Worm (Caenorhabditis elegans): ENCODE data around the gene K03B4.6.

Gene K03B4.6

ce11 chrV:4700189-4700588 lies 24.2 kb upstream of the K03B4.6 start, which contains the start of gene ZC266.1:
ZC266.1 (minus strand) TSS chrV:4700289.
- TF ChIP-seq hmbx-1 (tag; optimal IDR thresholded peaks at IDR 0.05), result no peak
- TF ChIP-seq flt-1 (GFP tag; IDR thresholded peaks at IDR 0.05), result no peak
- TF ChIP-seq tbx-11 (GFP tag; IDR thresholded peaks at IDR 0.05), result no peak
- TF ChIP-seq hnd-1 (tag; optimal IDR thresholded peaks at IDR 0.05), result no peak
- TF ChIP-seq ets-7 (tag; optimal IDR thresholded peaks at IDR 0.05), result no peak
- TF ChIP-seq tra-4 (tag; optimal IDR thresholded peaks at IDR 0.05), result no peak

- TF ChIP-seq ets-7 (tag; optimal IDR thresholded peaks at IDR 0.05) (no peak), F13C5.2 (tag; optimal IDR thresholded peaks at IDR 0.05) (no peak), tra-4 (tag; optimal IDR thresholded peaks at IDR 0.05) (no peak), sea-1 (GFP tag; conservative IDR thresholded peaks at IDR 0.05) (no peak), ama-1 (optimal IDR thresholded peaks at IDR 0.05) (no peak), pes-1 (GFP tag; IDR thresholded peaks at IDR 0.05) (no peak), B0310.2 (tag; optimal IDR thresholded peaks at IDR 0.05) (no peak), hnd-1 (tag; optimal IDR thresholded peaks at IDR 0.05) (no peak), ceh-13 (GFP tag; optimal IDR thresholded peaks at IDR 0.05) (no peak), flt-1 (GFP tag; IDR thresholded peaks at IDR 0.05) (no peak), tbx-37 (GFP tag; conservative IDR thresholded peaks at IDR 0.05) (no peak), scrt-1 (GFP tag; IDR thresholded peaks at IDR 0.05) (no peak), hmg-4 (GFP tag; optimal IDR thresholded peaks at IDR 0.05) (no peak), aly-1 (tag; optimal IDR thresholded peaks at IDR 0.05) (no peak), tbx-11 (GFP tag; IDR thresholded peaks at IDR 0.05) (no peak), ceh-36 (tag; optimal IDR thresholded peaks at IDR 0.05) (no peak)
Measured at ce11 chrV:4698675-4699074, 22.7 kb upstream of the K03B4.6 start.

DNA sequence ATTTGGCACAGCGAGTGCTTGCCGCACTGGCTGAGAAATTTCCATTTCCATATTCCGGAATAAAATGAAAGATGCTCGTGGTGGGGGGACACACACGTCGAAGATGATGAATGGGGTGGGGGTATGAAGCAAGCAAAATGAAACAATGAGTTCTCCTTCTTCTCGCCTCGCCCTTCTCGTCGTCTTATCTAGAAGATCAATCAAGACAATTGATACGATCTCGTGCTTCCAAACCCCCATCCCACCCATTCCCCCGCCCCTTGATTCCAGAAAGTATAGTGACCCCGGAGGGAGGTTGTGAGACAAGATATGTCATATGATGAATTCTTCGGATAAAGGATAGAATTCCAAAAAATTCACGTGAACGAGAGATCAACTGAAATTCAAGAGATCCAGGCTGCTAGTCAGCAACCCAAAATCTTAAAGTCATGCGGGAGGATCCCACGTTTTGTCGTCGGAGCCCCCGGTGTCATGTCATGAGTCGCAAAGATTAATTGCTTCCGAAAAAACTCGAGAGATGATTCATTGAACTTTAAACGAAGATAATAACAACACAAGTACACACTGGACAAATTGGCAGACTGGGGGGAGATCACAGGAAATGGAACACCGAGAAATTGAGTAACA lies 18.6 kb upstream of the K03B4.6 start:
- TF ChIP-seq F13C5.2 (tag; optimal IDR thresholded peaks at IDR 0.05) (no peak), ceh-36 (tag; optimal IDR thresholded peaks at IDR 0.05) (no peak), B0310.2 (tag; optimal IDR thresholded peaks at IDR 0.05) (no peak), tra-4 (tag; optimal IDR thresholded peaks at IDR 0.05) (no peak), hmbx-1 (tag; optimal IDR thresholded peaks at IDR 0.05) (no peak)

ce11 chrV:4693282-4693588 lies 17.2 kb upstream of the K03B4.6 start:
- no peak for TF ChIP-seq scrt-1 (GFP tag; IDR thresholded peaks at IDR 0.05)
- no peak for TF ChIP-seq tbx-11 (GFP tag; IDR thresholded peaks at IDR 0.05)
- no peak for TF ChIP-seq hmg-4 (GFP tag; optimal IDR thresholded peaks at IDR 0.05)
- TF ChIP-seq tbx-37 (GFP tag; conservative IDR thresholded peaks at IDR 0.05), result no peak
- TF ChIP-seq ceh-36 (tag; optimal IDR thresholded peaks at IDR 0.05), result no peak
- no peak for TF ChIP-seq tra-4 (tag; optimal IDR thresholded peaks at IDR 0.05)
- TF ChIP-seq sea-1 (GFP tag; conservative IDR thresholded peaks at IDR 0.05), result no peak
- TF ChIP-seq ets-7 (tag; optimal IDR thresholded peaks at IDR 0.05), result no peak
- TF ChIP-seq F13C5.2 (tag; optimal IDR thresholded peaks at IDR 0.05), result no peak
- no peak for TF ChIP-seq ama-1 (optimal IDR thresholded peaks at IDR 0.05)
- TF ChIP-seq hmbx-1 (tag; optimal IDR thresholded peaks at IDR 0.05), result no peak
- TF ChIP-seq flt-1 (GFP tag; IDR thresholded peaks at IDR 0.05), result no peak

- TF ChIP-seq pes-1 (GFP tag; IDR thresholded peaks at IDR 0.05), result no peak
- no peak for TF ChIP-seq scrt-1 (GFP tag; IDR thresholded peaks at IDR 0.05)
- TF ChIP-seq hmg-4 (GFP tag; optimal IDR thresholded peaks at IDR 0.05), result no peak
- no peak for TF ChIP-seq tra-4 (tag; optimal IDR thresholded peaks at IDR 0.05)
- TF ChIP-seq aly-1 (tag; optimal IDR thresholded peaks at IDR 0.05), result no peak
- no peak for TF ChIP-seq sea-1 (GFP tag; conservative IDR thresholded peaks at IDR 0.05)
- no peak for TF ChIP-seq tbx-37 (GFP tag; conservative IDR thresholded peaks at IDR 0.05)
- TF ChIP-seq hmbx-1 (tag; optimal IDR thresholded peaks at IDR 0.05), result no peak
- no peak for TF ChIP-seq B0310.2 (tag; optimal IDR thresholded peaks at IDR 0.05)
- TF ChIP-seq tbx-11 (GFP tag; IDR thresholded peaks at IDR 0.05), result no peak
- TF ChIP-seq ama-1 (optimal IDR thresholded peaks at IDR 0.05), result no peak
- no peak for TF ChIP-seq hnd-1 (tag; optimal IDR thresholded peaks at IDR 0.05)
- TF ChIP-seq ets-7 (tag; optimal IDR thresholded peaks at IDR 0.05), result no peak
- TF ChIP-seq F13C5.2 (tag; optimal IDR thresholded peaks at IDR 0.05), result no peak
- TF ChIP-seq ceh-13 (GFP tag; optimal IDR thresholded peaks at IDR 0.05), result no peak
- TF ChIP-seq flt-1 (GFP tag; IDR thresholded peaks at IDR 0.05), result no peak
- no peak for TF ChIP-seq ceh-36 (tag; optimal IDR thresholded peaks at IDR 0.05)
Measured at ce11 chrV:4692382-4693281, 16.6 kb upstream of the K03B4.6 start, which contains the start of gene cpg-8. cpg-8 (minus strand) TSS chrV:4692432.

DNA sequence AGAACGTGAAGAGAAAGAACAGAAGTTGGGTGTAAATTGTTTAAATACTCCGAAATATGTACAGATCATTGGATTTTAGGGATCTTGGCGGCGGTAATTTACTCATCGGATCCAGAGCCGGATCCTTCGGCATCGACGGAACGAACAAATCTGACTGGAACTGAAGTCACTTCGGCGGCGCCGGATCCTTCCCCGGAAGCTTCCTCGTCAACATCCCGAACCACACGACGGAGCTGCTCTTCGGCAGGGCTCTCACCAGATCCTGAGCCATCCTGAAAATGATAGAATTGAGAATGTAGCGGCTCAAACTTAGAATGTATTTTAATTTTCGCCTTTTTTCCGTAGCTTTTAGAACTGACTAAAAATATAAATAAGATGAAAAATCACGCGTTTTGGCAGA lies 15.7 kb upstream of the K03B4.6 start:
- TF ChIP-seq tbx-11 (GFP tag; IDR thresholded peaks at IDR 0.05) (no peak), B0310.2 (tag; optimal IDR thresholded peaks at IDR 0.05) (no peak), hmg-4 (GFP tag; optimal IDR thresholded peaks at IDR 0.05) (no peak), ceh-13 (GFP tag; optimal IDR thresholded peaks at IDR 0.05) (no peak)

DNA sequence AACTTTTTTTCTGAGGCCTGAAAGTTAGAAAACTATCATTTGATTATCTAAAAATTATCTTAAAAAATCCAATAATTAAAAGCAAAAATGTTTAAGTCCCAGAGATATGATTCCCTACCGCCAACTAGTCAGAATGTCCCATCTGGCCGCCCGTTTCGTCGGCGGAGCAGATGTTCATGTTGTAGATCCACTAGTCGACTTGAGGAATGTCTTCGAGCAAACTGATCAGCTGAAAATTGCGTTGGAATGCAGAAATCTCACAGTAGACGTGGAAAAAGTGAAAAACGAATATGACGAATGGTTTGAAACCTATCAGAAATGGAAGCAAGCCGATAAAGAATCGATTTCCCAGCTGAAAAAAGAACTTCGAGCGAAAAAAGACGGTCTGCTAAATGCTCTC lies 13.2 kb upstream of the K03B4.6 start, which contains the start of gene K03B4.1:
TSS of gene K03B4.1 (plus strand) at position 97 of the 400 bp plus-strand sequence.
- TF ChIP-seq F13C5.2 (tag; optimal IDR thresholded peaks at IDR 0.05) (no peak), sea-1 (GFP tag; conservative IDR thresholded peaks at IDR 0.05) (no peak), flt-1 (GFP tag; IDR thresholded peaks at IDR 0.05) (no peak), ets-7 (tag; optimal IDR thresholded peaks at IDR 0.05) (no peak), aly-1 (tag; optimal IDR thresholded peaks at IDR 0.05) (no peak), hmg-4 (GFP tag; optimal IDR thresholded peaks at IDR 0.05) (no peak), ceh-13 (GFP tag; optimal IDR thresholded peaks at IDR 0.05) (no peak)

Measured in whole organism, early embryonic.